Fruit fly (Drosophila melanogaster) whole organism, embryonic: ENCODE results near the gene Lmpt.

Experiments used
- Bteb2 ChIP-seq: fragments of 200-800 bp; sonication (Bioruptor generic); optimal IDR thresholded peaks from 2 replicates; lab custom pipeline; 2016; ENCODE audit warnings: missing biosample characterization, missing genetic modification characterization
- CG11247 ChIP-seq: fragments of 200-800 bp; sonication (Bioruptor generic); IDR thresholded peaks from 2 replicates; pipeline ENCODE4 v1.3.6; 2022; ENCODE audit warnings: missing biosample characterization, missing genetic modification characterization
- CG12299 ChIP-seq: fragments of 200-800 bp; sonication (Bioruptor generic); optimal IDR thresholded peaks from 2 replicates; lab custom pipeline; 2018; ENCODE audit warnings: missing biosample characterization, mild to moderate bottlenecking, missing genetic modification characterization
- CG13624 ChIP-seq: fragments of 200-800 bp; sonication (Bioruptor generic); optimal IDR thresholded peaks from 2 replicates; lab custom pipeline; 2016; ENCODE audit warnings: missing biosample characterization, missing genetic modification characterization
- CG14667 ChIP-seq: fragments of 200-800 bp; sonication (Bioruptor generic); IDR thresholded peaks from 2 replicates; pipeline ENCODE4 v1.3.6; 2022; ENCODE audit warnings: missing biosample characterization, missing genetic modification characterization
- CG15514 ChIP-seq: fragments of 200-800 bp; sonication (Bioruptor generic); optimal IDR thresholded peaks from 3 replicates; lab custom pipeline; 2017; ENCODE audit warnings: missing biosample characterization, missing genetic modification characterization, mild to moderate bottlenecking, moderate library complexity, missing genetic modification reagents
- CG16815 ChIP-seq: fragments of 200-800 bp; sonication (Bioruptor generic); optimal IDR thresholded peaks from 3 replicates; lab custom pipeline; 2017; ENCODE audit warnings: missing biosample characterization, mild to moderate bottlenecking, missing genetic modification characterization
- CG18262 ChIP-seq: fragments of 200-800 bp; optimal IDR thresholded peaks from 3 replicates; lab custom pipeline; 2019; ENCODE audit warnings: missing biosample characterization, mild to moderate bottlenecking, missing genetic modification characterization, moderate library complexity
- CG18599 ChIP-seq: fragments of 200-800 bp; sonication (Bioruptor generic); optimal IDR thresholded peaks from 3 replicates; lab custom pipeline; 2017; ENCODE audit warnings: missing biosample characterization, missing genetic modification characterization, mild to moderate bottlenecking, moderate library complexity, missing genetic modification reagents
- CG2129 ChIP-seq: fragments of 200-800 bp; sonication (Bioruptor generic); IDR thresholded peaks from 2 replicates; pipeline ENCODE4 v1.3.6; 2022; ENCODE audit warnings: missing biosample characterization, missing genetic modification characterization; ENCODE audit not compliant: partially characterized antibody
- CG2199 ChIP-seq: fragments of 200-800 bp; sonication (Bioruptor generic); IDR thresholded peaks from 3 replicates; pipeline ENCODE4 v1.3.6; 2022; ENCODE audit warnings: missing biosample characterization, missing genetic modification characterization
- CG2202 ChIP-seq: fragments of 200-800 bp; sonication (Bioruptor generic); optimal IDR thresholded peaks from 2 replicates; lab custom pipeline; 2018; ENCODE audit warnings: missing biosample characterization, mild to moderate bottlenecking, missing genetic modification characterization
- CG31441 ChIP-seq: fragments of 200-800 bp; sonication (Bioruptor generic); IDR thresholded peaks from 2 replicates; pipeline ENCODE4 v1.3.6; 2022; ENCODE audit warnings: missing biosample characterization, missing genetic modification characterization
- CG3163 ChIP-seq: fragments of 200-800 bp; sonication (Bioruptor generic); optimal IDR thresholded peaks from 3 replicates; lab custom pipeline; 2016; ENCODE audit warnings: missing biosample characterization, missing genetic modification characterization
- CG32772 ChIP-seq: fragments of 200-800 bp; sonication (Bioruptor generic); IDR thresholded peaks from 2 replicates; pipeline ENCODE4 v1.3.6; 2022; ENCODE audit warnings: missing biosample characterization, missing genetic modification characterization
- CG34422 ChIP-seq: fragments of 200-800 bp; sonication (Bioruptor generic); IDR thresholded peaks from 3 replicates; pipeline ENCODE4 v1.3.6; 2022; ENCODE audit warnings: missing biosample characterization, missing genetic modification characterization
- CG3838 ChIP-seq: fragments of 200-800 bp; sonication (Bioruptor generic); optimal IDR thresholded peaks from 3 replicates; lab custom pipeline; 2016; ENCODE audit warnings: missing biosample characterization, missing genetic modification characterization
- CG6175 ChIP-seq: fragments of 200-800 bp; sonication (Bioruptor generic); IDR thresholded peaks from 3 replicates; pipeline ENCODE4 v1.3.6; 2022; ENCODE audit warnings: missing biosample characterization, missing genetic modification characterization
- CG6254 ChIP-seq: fragments of 200-800 bp; sonication (Bioruptor generic); optimal IDR thresholded peaks from 3 replicates; lab custom pipeline; 2017; ENCODE audit warnings: mild to moderate bottlenecking, missing biosample characterization, missing genetic modification reagents, missing genetic modification characterization
- CG6791 ChIP-seq: fragments of 200-800 bp; sonication (Bioruptor generic); IDR thresholded peaks from 3 replicates; pipeline ENCODE4 v1.3.6; 2022; ENCODE audit warnings: missing biosample characterization, missing genetic modification characterization; ENCODE audit not compliant: partially characterized antibody
- CG7372 ChIP-seq: fragments of 200-800 bp; sonication (Bioruptor generic); IDR thresholded peaks from 2 replicates; pipeline ENCODE4 v1.3.6; 2022; ENCODE audit warnings: missing biosample characterization, missing genetic modification characterization
- CG8359 ChIP-seq: fragments of 200-800 bp; sonication (Bioruptor generic); optimal IDR thresholded peaks from 2 replicates; lab custom pipeline; 2017; ENCODE audit warnings: missing biosample characterization, mild to moderate bottlenecking, missing genetic modification characterization, borderline replicate concordance
- Dip2 ChIP-seq: fragments of 200-800 bp; sonication (Bioruptor generic); IDR thresholded peaks from 2 replicates; pipeline ENCODE4 v1.3.6; 2022; ENCODE audit warnings: missing biosample characterization, missing genetic modification characterization
- ERR ChIP-seq: fragments of 200-800 bp; sonication (Bioruptor generic); optimal IDR thresholded peaks from 2 replicates; lab custom pipeline; 2016; ENCODE audit warnings: missing biosample characterization, missing genetic modification characterization
- H2.0 ChIP-seq: fragments of 200-800 bp; sonication (Bioruptor generic); IDR thresholded peaks from 2 replicates; pipeline ENCODE4 v1.3.6; 2022; ENCODE audit warnings: missing biosample characterization, missing genetic modification characterization
- HmgZ ChIP-seq: fragments of 200-800 bp; sonication (Bioruptor generic); optimal IDR thresholded peaks from 2 replicates; lab custom pipeline; 2018; ENCODE audit warnings: missing biosample characterization, mild to moderate bottlenecking, missing genetic modification characterization
- Hsf ChIP-seq: fragments of 200-800 bp; sonication (Bioruptor generic); optimal IDR thresholded peaks from 3 replicates; lab custom pipeline; 2016; ENCODE audit warnings: missing biosample characterization, missing genetic modification characterization
- Lpt ChIP-seq: fragments of >200 bp; optimal IDR thresholded peaks from 2 replicates; lab custom pipeline; 2018; ENCODE audit warnings: missing biosample characterization, missing genetic modification characterization
- MESR4 ChIP-seq: fragments of 200-800 bp; sonication (Bioruptor generic); optimal IDR thresholded peaks from 2 replicates; lab custom pipeline; 2018; ENCODE audit warnings: missing biosample characterization, mild to moderate bottlenecking, missing genetic modification characterization, moderate library complexity
- MTF-1 ChIP-seq: fragments of 200-800 bp; sonication (Bioruptor generic); optimal IDR thresholded peaks from 2 replicates; lab custom pipeline; 2018; ENCODE audit warnings: missing biosample characterization, mild to moderate bottlenecking, missing genetic modification characterization, borderline replicate concordance
- Myb ChIP-seq: fragments of 200-800 bp; sonication (Bioruptor generic); optimal IDR thresholded peaks from 2 replicates; lab custom pipeline; 2016; ENCODE audit warnings: missing biosample characterization, missing genetic modification characterization
- PHDP ChIP-seq: fragments of 200-800 bp; sonication (Bioruptor generic); optimal IDR thresholded peaks from 3 replicates; lab custom pipeline; 2018; ENCODE audit warnings: missing biosample characterization, mild to moderate bottlenecking, missing genetic modification characterization, moderate library complexity
- Side ChIP-seq: fragments of 200-800 bp; sonication (Bioruptor generic); optimal IDR thresholded peaks from 2 replicates; lab custom pipeline; 2016; ENCODE audit warnings: missing biosample characterization, missing genetic modification characterization
- bab2 ChIP-seq: fragments of 200-800 bp; sonication (Bioruptor generic); optimal IDR thresholded peaks from 2 replicates; lab custom pipeline; 2016; ENCODE audit warnings: missing biosample characterization, missing genetic modification characterization
- bbx ChIP-seq: fragments of 200-800 bp; sonication (Bioruptor generic); IDR thresholded peaks from 2 replicates; pipeline ENCODE4 v1.3.6; 2022; ENCODE audit warnings: missing biosample characterization, missing genetic modification characterization; ENCODE audit not compliant: partially characterized antibody
- disco-r ChIP-seq: fragments of 200-800 bp; sonication (Bioruptor generic); optimal IDR thresholded peaks from 2 replicates; lab custom pipeline; 2016; ENCODE audit warnings: missing biosample characterization, missing genetic modification characterization
- ems ChIP-seq: fragments of 200-800 bp; sonication (Bioruptor generic); optimal IDR thresholded peaks from 3 replicates; lab custom pipeline; 2016; ENCODE audit warnings: missing biosample characterization, missing genetic modification characterization
- fu2 ChIP-seq: fragments of 200-800 bp; sonication (Bioruptor generic); optimal IDR thresholded peaks from 2 replicates; lab custom pipeline; 2016; ENCODE audit warnings: missing biosample characterization, missing genetic modification characterization
- gce ChIP-seq: fragments of 200-800 bp; sonication (Bioruptor generic); IDR thresholded peaks from 3 replicates; pipeline ENCODE4 v1.3.6; 2022; ENCODE audit warnings: missing biosample characterization, missing genetic modification characterization
- gfzf ChIP-seq: fragments of 200-800 bp; sonication (Bioruptor generic); optimal IDR thresholded peaks from 2 replicates; lab custom pipeline; 2016; ENCODE audit warnings: missing biosample characterization, mild to moderate bottlenecking, missing genetic modification characterization, moderate library complexity
- gt ChIP-seq: fragments of 200-800 bp; sonication (Bioruptor generic); IDR thresholded peaks from 2 replicates; pipeline ENCODE4 v1.3.6; 2022; ENCODE audit warnings: missing biosample characterization, missing genetic modification characterization
- jing ChIP-seq: fragments of 200-800 bp; sonication (Bioruptor generic); optimal IDR thresholded peaks from 2 replicates; lab custom pipeline; 2018; ENCODE audit warnings: missing biosample characterization, mild to moderate bottlenecking, missing genetic modification characterization
- lola ChIP-seq, 3 experiments: fragments of >200 bp in 2 of 3; fragments of 200-800 bp in 1 of 3; sonication (Bioruptor generic) in 1 of 3; optimal IDR thresholded peaks; 2 replicates each; lab custom pipeline; 2017 to 2019; ENCODE audit warnings: missing biosample characterization in 3 of 3, missing genetic modification characterization in 3 of 3, mild to moderate bottlenecking in 1 of 3, moderate library complexity in 1 of 3
- oc ChIP-seq: fragments of 200-800 bp; sonication (Bioruptor generic); optimal IDR thresholded peaks from 2 replicates; lab custom pipeline; 2018; ENCODE audit warnings: missing biosample characterization, mild to moderate bottlenecking, missing genetic modification characterization, moderate library complexity
- prd ChIP-seq, 3 experiments: fragments of >200 bp in 2 of 3; fragments of 200-800 bp in 1 of 3; sonication (Bioruptor generic) in 1 of 3; optimal IDR thresholded peaks in 2 of 3; IDR thresholded peaks in 1 of 3; 2 replicates in 2 of 3; 3 replicates in 1 of 3; pipeline versions ENCODE4 v1.3.6 to Lab custom; 2017 to 2022; ENCODE audit warnings: missing biosample characterization in 1 of 3, missing genetic modification characterization in 1 of 3
- pum ChIP-seq: fragments of 200-800 bp; sonication (Bioruptor generic); optimal IDR thresholded peaks from 2 replicates; lab custom pipeline; 2016; ENCODE audit warnings: missing biosample characterization, missing genetic modification characterization
- run ChIP-seq: fragments of 200-800 bp; sonication (Bioruptor generic); optimal IDR thresholded peaks from 3 replicates; lab custom pipeline; 2018; ENCODE audit warnings: missing biosample characterization, mild to moderate bottlenecking, missing genetic modification characterization
- sens-2 ChIP-seq: fragments of 200-800 bp; sonication (Bioruptor generic); IDR thresholded peaks from 2 replicates; pipeline ENCODE4 v1.3.6; 2022; ENCODE audit warnings: missing biosample characterization, missing genetic modification characterization
- sqz ChIP-seq: fragments of 200-800 bp; sonication (Bioruptor generic); optimal IDR thresholded peaks from 3 replicates; lab custom pipeline; 2018; ENCODE audit warnings: missing biosample characterization, mild to moderate bottlenecking, missing genetic modification characterization
- sr ChIP-seq: fragments of 200-800 bp; sonication (Bioruptor generic); IDR thresholded peaks from 3 replicates; pipeline ENCODE4 v1.3.6; 2022; ENCODE audit warnings: missing biosample characterization, missing genetic modification characterization
- vvl ChIP-seq: fragments of 200-800 bp; sonication (Bioruptor generic); IDR thresholded peaks from 2 replicates; pipeline ENCODE4 v1.3.6; 2022; ENCODE audit warnings: missing biosample characterization, missing genetic modification characterization
- wek ChIP-seq: fragments of 200-800 bp; sonication (Bioruptor generic); optimal IDR thresholded peaks from 3 replicates; lab custom pipeline; 2018; ENCODE audit warnings: missing biosample characterization, mild to moderate bottlenecking, missing genetic modification characterization, moderate library complexity

Lmpt gene

DNA sequence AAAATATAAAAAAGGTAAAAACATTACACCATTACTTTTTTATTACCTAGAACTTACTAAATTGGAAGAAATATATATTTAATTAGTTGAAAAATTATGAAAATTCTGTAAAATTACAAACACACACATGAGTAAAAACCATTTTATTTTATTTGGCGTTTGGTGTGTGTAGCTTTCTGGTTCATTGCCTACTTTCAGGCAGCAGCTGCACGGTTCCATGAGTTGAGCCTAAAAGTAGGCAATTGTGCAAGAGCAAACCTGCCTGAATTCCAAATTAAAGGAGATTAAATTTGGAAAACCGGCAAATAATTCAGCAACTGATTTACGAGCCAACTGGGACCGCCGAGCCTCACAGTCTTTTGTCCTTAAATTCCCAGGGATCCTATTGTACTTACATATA, 10.4 kb downstream of the Lmpt start (continued):
- TF ChIP-seq MTF-1 (GFP tag; lab: Kevin White, UChicago) (no peak), CG2202 (tag; lab: Kevin White, UChicago) (no peak), Lpt (GFP tag; lab: Kevin White, UChicago) (no peak), CG31441 (GFP tag; lab: Robert Waterston, UW) (no peak), disco-r (GFP tag; lab: Kevin White, UChicago) (no peak), run (tag; lab: Kevin White, UChicago) (no peak), CG11247 (GFP tag; lab: Robert Waterston, UW) (no peak), CG7372 (no peak), CG2199 (GFP tag; lab: Robert Waterston, UW) (peak; percentile 86), Myb (no peak), CG2129 (GFP tag; lab: Robert Waterston, UW) (no peak), Bteb2 (GFP tag; lab: Kevin White, UChicago) (no peak), H2.0 (GFP tag; lab: Robert Waterston, UW) (no peak), ems (GFP tag; lab: Kevin White, UChicago) (no peak), bbx (0 out of 2 replicates have a peak, but pooled peaks have one; percentile 16), CG6791 (GFP tag; lab: Robert Waterston, UW) (no peak), oc (tag; lab: Kevin White, UChicago) (no peak), CG3838 (GFP tag; lab: Kevin White, UChicago) (no peak), fu2 (GFP tag; lab: Kevin White, UChicago) (no peak), CG13624 (GFP tag; lab: Kevin White, UChicago) (no peak), sens-2 (GFP tag; lab: Robert Waterston, UW) (no peak), CG18599 (no peak), vvl (GFP tag; lab: Robert Waterston, UW) (0 out of 2 replicates have a peak, but pooled peaks have one; percentile 8), bab2 (GFP tag; lab: Kevin White, UChicago) (no peak), gt (GFP tag; lab: Robert Waterston, UW) (no peak), CG6175 (GFP tag; lab: Robert Waterston, UW) (no peak), jing (GFP tag; lab: Kevin White, UChicago) (no peak), wek (GFP tag; lab: Kevin White, UChicago) (no peak), gfzf (GFP tag; lab: Kevin White, UChicago) (no peak), HmgZ (tag; lab: Kevin White, UChicago) (peak; percentile 9), prd (optimal IDR thresholded peaks at IDR 0.05; lab: Kevin White, UChicago) (no peak), prd (GFP tag; IDR thresholded peaks at IDR 0.05; lab: Robert Waterston, UW) (no peak), MESR4 (no peak), CG3163 (GFP tag; lab: Kevin White, UChicago) (no peak), ERR (no peak), CG32772 (GFP tag; lab: Robert Waterston, UW) (no peak), PHDP (tag; lab: Kevin White, UChicago) (no peak), CG16815 (GFP tag; lab: Kevin White, UChicago) (no peak)

DNA sequence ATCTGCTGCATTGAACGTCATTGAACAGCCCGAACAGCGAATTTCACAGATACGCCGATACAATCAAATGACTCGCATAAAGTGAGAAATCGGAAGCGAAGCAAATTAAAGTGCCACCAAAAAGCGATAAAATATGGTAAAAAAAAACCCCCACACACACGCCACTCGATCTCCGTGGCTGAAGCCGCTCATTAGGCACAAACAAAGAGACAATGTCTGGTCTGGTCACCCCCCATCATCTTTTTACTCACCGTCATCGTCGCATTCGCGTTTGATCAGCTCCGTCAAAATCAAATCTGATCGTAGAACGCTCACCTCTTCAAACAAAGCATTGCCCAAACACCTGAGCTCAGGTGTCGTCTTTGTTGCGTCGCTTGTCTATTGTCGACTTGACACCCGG, 10.9 kb downstream of the Lmpt start:
- 0 out of 3 replicates have a peak, but pooled peaks have one; percentile 30 for TF ChIP-seq sr (GFP tag; lab: Robert Waterston, UW)
- no peak for TF ChIP-seq lola (GFP tag; optimal IDR thresholded peaks at IDR 0.05; lab: Kevin White, UChicago)
- no peak for TF ChIP-seq bab2 (GFP tag; lab: Kevin White, UChicago)
- no peak for TF ChIP-seq Side (GFP tag; lab: Kevin White, UChicago)
- no peak for TF ChIP-seq Dip2 (GFP tag; lab: Robert Waterston, UW)
- TF ChIP-seq CG15514: no peak
- no peak for TF ChIP-seq CG6254 (GFP tag; lab: Kevin White, UChicago)
- no peak for TF ChIP-seq CG12299 (tag; lab: Kevin White, UChicago)
- TF ChIP-seq CG18262 (tag; lab: Kevin White, UChicago): no peak
- no peak for TF ChIP-seq sqz (GFP tag; lab: Kevin White, UChicago)
- no peak for TF ChIP-seq CG14667 (GFP tag; lab: Robert Waterston, UW)
- no peak for TF ChIP-seq Hsf (GFP tag; lab: Kevin White, UChicago)
- no peak for TF ChIP-seq CG8359 (GFP tag; lab: Kevin White, UChicago)
- TF ChIP-seq CG6175 (GFP tag; lab: Robert Waterston, UW): peak; percentile 31; the same call in 1 of the 3 replicates
- TF ChIP-seq pum: no peak
- no peak for TF ChIP-seq CG34422
- TF ChIP-seq gce (GFP tag; lab: Robert Waterston, UW): no peak
